Fruit fly (Drosophila melanogaster) whole organism, larva: ENCODE results near the gene SmD1.

ENCODE experiments used
- noc ChIP-seq: fragments of 200-800 bp; sonication (Bioruptor generic); optimal IDR thresholded peaks from 3 replicates; lab custom pipeline; 2019; ENCODE audit warnings: missing biosample characterization, mild to moderate bottlenecking, missing genetic modification characterization, moderate library complexity

SmD1 gene

DNA sequence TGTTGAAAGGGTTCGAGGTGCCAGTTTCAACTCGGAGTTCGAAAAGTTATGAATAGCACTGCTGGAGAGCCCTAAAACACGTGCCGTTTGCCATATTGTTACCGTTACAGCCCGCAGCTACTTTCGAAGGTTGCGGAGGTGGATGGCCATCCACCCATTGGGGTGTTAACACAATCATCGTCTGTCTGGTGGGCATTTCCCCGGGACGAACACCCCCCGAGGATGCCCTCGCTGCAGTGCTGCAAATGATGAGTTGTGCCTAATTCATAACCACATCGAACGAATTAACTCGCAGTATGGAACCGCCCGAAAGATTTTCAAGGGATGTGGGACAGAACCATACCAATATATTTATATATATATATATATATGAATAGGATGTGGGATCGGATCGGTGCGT, 7.2 kb downstream of the SmD1 start:
- no peak for TF ChIP-seq noc (tag; lab: Kevin White, UChicago)

DNA sequence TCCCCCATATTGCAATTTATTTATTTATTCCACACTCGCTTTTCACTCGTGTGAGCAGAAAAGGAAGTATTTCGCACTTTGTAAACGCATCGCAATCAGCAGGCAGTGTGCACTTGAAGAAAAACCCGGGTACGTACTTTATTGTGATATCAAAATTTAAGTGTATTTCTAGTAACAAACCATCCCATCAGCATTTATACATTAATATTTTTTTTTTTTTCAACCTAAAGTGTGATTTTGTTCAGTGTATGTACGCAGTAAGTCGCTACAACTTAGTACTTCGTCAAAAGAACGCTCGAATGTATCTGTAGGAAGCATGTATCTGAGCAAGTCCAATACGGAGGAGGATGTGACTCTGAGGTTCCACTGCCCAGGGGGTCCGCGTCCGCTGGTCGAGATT, 8.7 kb downstream of the SmD1 start:
- no peak for TF ChIP-seq noc (tag; lab: Kevin White, UChicago)

DNA sequence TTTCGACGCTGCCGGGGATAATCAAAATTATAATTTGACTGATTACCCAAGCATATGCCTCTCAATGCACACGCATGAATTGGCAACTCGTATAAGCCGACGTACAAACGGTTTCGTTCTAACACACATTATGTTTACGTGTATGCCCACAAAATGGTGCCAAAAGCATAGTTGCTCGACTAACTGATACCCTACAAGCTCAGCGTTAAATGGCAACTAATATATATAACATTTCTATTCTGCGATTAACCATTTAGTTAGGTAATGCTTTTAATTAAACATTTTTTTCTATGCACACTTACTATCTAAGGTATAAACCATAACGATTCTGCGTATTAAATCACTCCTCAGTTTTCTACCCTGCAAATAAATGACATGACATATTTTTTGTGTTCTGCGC, 13.7 kb downstream of the SmD1 start:
- no peak for TF ChIP-seq noc (tag; lab: Kevin White, UChicago)

DNA sequence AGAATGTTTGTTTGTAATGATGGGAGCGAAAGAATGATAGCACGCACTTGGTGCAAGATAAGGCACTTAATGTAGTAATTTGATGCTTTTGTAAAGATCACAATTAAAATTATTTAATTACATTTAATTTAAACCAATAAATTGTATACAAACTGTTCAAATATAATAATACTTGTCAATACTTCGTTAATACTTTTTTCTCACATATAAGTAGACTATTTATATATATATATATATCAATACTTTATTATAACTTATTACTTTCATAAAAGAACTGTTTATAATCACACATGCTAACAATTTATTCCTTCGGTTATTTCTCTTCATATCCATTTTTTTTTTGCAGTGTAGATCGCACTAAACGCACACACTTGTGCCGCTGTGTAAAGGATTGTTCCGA, 16.8 kb downstream of the SmD1 start:
- no peak for TF ChIP-seq noc (tag; lab: Kevin White, UChicago)

DNA sequence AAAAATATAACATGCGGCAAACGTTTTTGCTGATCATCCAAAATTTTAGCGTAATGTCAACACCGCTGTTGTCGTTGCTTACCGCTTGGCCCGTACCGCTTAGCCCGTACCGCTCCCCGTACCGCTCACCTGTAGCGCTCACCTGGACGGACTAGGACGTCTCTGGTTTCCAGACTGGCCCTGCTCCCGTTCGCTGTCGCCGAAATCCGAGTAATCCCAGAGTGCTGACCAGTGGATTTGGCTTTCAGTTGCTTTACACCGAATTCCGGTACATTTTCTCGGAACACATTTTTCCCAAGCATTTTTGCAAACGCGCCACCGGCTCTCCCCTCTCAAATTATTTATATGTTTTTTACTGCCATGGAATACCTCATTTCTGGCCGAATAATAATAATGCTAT, 17.8 kb downstream of the SmD1 start:
- no peak for TF ChIP-seq noc (tag; lab: Kevin White, UChicago)

DNA sequence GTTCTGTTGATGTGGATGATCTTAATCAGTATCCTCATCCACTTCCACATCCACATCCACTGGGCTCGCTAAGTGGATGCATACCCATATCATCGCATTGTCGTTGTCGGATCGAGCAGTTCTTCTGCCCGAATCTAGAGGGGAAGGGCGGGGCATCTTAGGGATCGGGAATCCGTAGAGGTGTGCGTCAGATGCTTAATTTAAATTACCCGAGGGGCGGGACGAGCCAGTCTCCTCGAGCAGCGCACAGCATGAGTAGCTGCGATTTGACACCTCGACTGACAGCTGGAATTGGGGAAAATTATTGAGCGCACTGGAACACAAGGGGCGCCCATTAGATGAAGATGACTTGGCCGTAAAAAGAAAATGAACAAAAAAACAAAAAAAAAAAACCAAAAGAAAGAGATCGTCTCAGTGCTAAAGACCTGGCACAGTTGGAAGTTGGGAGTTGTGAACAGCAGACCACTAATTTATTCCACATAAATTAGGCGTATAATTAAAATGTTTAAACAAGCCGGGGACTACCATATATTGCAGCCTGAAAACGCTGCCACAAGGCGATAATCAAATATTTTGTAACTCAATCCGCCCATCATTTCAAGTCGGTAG, 19.7 kb downstream of the SmD1 start:
- no peak for TF ChIP-seq noc (tag; lab: Kevin White, UChicago)

DNA sequence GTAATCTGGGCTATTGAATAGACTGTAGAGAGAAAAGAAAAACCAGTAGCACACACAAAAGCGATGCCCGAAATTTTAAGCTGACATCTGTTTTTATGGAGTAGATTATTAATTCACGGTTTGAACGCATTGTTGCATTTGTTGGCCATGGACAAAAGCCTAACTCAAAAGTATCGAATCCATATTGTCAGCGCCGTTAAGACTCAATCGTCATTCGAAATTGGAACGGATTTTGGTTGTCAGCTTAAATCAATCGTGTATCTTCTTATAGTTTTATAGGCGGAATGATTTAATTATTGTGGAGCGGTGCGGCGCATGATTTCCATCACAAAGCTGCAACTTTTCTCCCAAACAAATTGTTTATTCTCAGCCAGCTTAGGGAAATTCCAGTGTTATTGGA, 23.0 kb downstream of the SmD1 start:
- TF ChIP-seq noc (tag; lab: Kevin White, UChicago), result no peak

DNA sequence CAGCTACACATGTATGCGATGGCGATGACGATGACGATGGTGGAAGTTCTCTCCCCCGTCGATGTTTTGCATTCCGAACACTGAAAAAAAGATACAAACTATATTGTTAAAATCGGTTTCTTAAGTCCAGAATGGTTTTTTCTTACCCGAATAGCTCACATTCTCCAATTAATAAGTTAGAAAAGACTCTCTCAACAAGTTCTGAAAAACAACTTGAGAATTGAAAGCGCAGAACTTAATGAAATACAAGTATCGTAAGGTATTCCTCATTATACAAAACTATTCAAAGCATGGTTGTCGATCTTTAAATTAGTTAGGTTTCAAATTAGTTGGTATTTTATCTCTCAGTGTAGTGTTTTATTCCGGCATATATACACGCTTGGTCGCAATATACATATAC, 28.0 kb downstream of the SmD1 start:
- TF ChIP-seq noc (tag; lab: Kevin White, UChicago), result no peak

DNA sequence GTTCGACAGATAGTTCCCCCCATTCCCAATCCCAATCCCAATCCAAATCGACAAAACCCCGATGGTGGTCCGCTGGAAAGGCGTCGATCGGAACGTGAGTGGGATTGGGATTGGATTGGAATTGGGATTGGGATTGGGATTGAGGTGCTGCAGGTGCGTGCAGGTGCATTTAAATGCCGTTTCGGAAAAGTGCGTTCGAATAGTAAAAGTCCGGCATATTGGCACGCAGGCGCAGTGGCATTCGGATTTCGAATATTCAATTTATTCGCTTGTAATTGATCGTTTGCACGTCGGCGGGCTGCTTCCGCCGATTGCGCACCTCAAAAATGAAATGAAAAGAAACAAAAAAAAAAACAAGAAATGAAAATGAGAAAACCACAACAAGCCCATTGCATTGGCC, 29.0 kb downstream of the SmD1 start:
- no peak for TF ChIP-seq noc (tag; lab: Kevin White, UChicago)

DNA sequence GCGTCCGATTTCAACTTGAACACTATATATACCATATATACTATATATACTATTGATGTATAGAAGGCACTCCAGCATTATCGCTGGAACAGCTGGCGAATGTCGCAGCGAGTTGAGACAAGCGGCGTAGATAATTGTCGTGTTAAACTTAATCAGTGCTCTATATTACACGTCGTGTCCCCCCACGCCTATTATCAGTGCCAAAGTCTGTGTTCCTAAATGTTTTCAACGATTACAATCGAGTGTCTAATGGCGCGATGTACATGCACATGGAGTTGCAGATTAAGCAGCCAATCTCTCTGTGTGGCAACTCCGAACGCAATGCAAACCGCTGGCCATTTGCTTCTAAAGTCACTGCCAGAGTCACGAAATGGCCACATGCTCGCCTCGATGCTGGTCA, 30.1 kb downstream of the SmD1 start:
- no peak for TF ChIP-seq noc (tag; lab: Kevin White, UChicago)

DNA sequence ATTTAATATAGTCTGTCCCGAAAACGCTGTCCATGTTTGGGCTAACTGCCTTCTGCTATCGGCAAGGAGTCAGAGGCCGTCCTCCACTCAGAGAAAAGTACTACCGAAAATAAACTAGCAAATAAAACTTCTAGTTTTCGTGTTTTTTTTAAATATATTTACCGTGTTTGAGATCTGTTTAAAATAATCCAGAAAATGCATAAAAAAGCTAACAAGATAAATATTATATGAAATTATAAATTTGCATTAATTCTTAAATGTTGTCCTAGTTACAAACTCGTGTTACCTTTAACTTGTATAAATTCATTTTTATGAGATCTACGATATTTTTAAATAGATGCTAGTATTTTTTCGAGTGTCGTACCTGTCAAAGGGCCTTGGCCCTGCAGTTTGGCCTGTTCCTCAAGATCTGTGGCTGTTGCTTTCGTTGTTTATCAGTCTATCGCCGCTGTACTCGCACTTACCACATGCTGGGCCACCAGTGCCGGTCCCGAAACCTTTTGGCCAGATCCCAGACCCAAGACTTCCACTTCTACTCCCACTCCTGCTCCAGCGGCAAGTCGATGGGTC, 30.9 kb downstream of the SmD1 start:
- no peak for TF ChIP-seq noc (tag; lab: Kevin White, UChicago)

DNA sequence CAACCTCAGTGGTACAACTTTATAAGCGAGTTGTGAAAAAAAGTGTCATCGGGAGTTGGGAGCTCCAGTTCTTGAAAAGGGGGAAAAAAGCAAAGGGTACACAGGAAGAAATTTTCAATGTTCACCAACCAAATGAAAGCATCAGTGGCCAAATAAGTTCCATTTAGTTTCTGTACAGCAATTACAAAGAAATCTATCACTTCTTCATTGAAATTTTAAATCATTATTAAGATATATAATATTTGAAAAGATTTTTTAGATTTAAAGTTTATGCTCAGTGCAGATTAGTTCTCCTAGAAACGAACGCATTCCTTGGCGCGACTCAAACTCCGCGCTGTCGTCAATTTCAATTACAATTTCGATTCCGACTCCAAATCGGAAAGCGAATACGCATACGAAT, 33.1 kb downstream of the SmD1 start:
- no peak for TF ChIP-seq noc (tag; lab: Kevin White, UChicago)

DNA sequence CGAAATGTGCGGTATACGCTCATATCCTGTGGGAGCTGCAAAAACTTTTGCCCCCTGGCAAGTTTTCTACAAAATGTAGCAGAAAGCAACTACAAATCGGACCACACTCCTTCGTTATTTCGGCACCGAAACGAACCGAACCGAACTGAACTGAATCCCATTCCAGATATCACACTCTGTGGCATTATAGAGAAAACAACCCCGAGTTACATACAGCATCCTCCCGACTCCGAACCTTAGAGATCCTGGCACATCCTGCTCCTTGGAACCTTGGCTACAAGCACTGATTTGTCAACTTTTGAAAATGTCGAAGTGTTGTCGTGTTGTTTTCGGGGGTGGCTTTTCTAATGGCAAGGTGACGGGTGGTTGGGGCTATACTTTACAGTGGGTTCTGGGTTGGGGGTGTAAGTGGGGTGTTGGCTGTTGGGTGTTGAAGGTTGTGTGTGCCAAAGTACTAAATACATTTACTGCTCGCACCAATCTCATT, 33.9 kb downstream of the SmD1 start:
- TF ChIP-seq noc (tag; lab: Kevin White, UChicago), result no peak

DNA sequence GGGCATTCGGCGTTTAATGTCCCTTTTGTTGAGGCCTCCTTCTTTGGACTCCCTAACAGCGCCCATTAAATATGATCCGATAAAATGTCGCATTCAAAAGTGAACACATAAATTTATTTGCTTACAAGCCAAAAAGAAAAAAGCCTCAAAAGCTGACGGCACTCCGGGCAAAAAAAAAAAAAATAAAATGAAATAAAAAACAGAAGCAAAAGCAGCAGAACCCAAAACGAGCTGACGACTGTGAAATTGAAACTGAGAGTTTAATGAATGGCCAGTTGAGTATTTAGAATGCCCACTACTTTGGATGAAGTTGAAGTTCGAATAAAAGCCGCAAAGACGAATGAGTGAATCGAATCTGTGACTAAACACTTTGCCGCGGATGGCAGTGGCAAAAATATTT, 36.2 kb downstream of the SmD1 start:
- no peak for TF ChIP-seq noc (tag; lab: Kevin White, UChicago)

DNA sequence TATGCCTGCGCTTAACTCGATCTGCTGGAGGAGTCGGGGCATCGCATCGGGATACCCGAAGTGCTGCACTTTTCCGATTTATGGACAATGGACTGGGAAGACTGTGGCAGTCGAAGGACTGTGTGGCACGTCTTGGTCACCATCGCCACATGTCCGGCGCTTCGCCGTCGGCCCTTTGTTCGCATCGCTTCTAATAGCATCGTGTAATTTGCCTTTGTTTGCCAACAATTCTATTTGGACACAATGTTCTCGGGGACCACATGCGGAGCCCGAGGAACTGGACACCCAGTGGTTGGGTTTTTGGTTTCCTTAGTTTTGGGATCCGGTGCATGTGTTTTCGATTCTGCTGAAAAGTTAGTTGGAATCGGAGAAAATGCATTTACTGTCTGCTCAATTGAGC, 36.9 kb downstream of the SmD1 start:
- no peak for TF ChIP-seq noc (tag; lab: Kevin White, UChicago)

DNA sequence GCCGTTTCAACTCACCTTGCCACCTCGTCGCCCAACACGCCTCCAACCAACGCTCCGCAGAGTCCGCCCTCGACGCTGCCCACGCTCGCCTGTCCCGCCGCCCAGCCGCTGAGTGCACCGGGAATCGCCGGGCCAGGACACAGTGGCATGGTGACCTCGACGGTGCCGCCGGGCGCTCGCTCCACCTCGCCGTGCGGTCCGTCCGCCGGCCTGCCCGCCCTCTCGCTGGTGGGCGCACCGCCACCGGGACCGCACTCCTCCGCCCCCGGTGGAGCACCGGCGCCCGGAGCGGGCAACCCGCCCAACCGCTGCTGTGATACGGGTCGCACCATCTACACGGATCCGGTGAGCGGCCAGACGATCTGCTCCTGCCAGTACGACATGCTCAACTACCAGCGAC, 37.9 kb downstream of the SmD1 start:
- TF ChIP-seq noc (tag; lab: Kevin White, UChicago), result no peak

DNA sequence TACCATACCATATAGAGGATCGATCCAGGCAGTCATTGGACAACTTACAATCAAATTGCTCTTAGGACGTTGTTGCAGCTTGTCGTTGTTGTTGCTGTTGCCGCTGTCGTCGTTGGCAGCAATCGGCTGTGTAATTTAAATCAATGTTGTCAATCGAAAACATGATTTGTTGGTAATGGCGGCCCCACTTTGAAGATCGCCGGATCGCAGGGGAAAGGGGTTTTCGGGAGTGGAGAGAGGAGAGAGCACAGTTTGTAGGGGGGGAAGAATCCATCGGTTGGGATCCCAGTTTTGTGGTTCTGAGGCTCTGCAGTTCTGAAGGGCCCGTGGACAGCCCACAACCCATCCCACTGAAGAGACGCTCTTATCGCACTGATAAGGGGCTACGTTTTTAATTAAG, 38.7 kb downstream of the SmD1 start:
- no peak for TF ChIP-seq noc (tag; lab: Kevin White, UChicago)
